Worm (Caenorhabditis elegans) whole organism, late embryonic: Measurements from ENCODE around the gene T05A7.6.

Source experiments
- C08G9.2 ChIP-seq: sonication (generic microtip); optimal IDR thresholded peaks from 2 replicates; lab custom pipeline; 2016; ENCODE audit warnings: mild to moderate bottlenecking, missing genetic modification characterization, moderate library complexity, missing compliant biosample characterization
- F13H6.1 ChIP-seq: sonication (generic microtip); optimal IDR thresholded peaks from 2 replicates; lab custom pipeline; 2016; ENCODE audit warnings: missing genetic modification characterization, missing compliant biosample characterization
- K02D7.2 ChIP-seq: sonication (generic microtip); optimal IDR thresholded peaks from 2 replicates; lab custom pipeline; 2017; ENCODE audit warnings: mild to moderate bottlenecking, missing genetic modification characterization, missing compliant biosample characterization
- K09A11.1 ChIP-seq: sonication (generic microtip); optimal IDR thresholded peaks from 2 replicates; lab custom pipeline; 2017; ENCODE audit warnings: antibody characterized with exemption, mild to moderate bottlenecking, missing genetic modification characterization, missing compliant biosample characterization; ENCODE audit not compliant: insufficient read depth
- ahr-1 ChIP-seq: sonication (generic microtip); optimal IDR thresholded peaks from 2 replicates; lab custom pipeline; 2016; ENCODE audit warnings: missing genetic modification characterization, missing compliant biosample characterization
- ceh-24 ChIP-seq: sonication (generic microtip); optimal IDR thresholded peaks from 2 replicates; lab custom pipeline; 2016; ENCODE audit warnings: mild to moderate bottlenecking, missing genetic modification characterization, missing compliant biosample characterization
- ceh-30 ChIP-seq: fragments of 150-350 bp; optimal IDR thresholded peaks from 2 replicates; lab custom pipeline; 2014; ENCODE audit warnings: missing biosample characterization, missing genetic modification characterization
- ceh-6 ChIP-seq: fragments of 200-800 bp; sonication (Bioruptor generic); optimal IDR thresholded peaks from 2 replicates; lab custom pipeline; 2018; ENCODE audit warnings: mild to moderate bottlenecking, missing genetic modification characterization, missing compliant biosample characterization
- ceh-9 ChIP-seq: sonication (generic microtip); optimal IDR thresholded peaks from 2 replicates; lab custom pipeline; 2016; ENCODE audit warnings: mild to moderate bottlenecking, missing genetic modification characterization, inconsistent platforms, missing compliant biosample characterization
- dmd-4 ChIP-seq: sonication (generic microtip); optimal IDR thresholded peaks from 2 replicates; lab custom pipeline; 2016; ENCODE audit warnings: borderline replicate concordance, missing genetic modification characterization, missing compliant biosample characterization
- elt-4 ChIP-seq: sonication (generic microtip); optimal IDR thresholded peaks from 2 replicates; lab custom pipeline; 2016; ENCODE audit warnings: missing genetic modification characterization, missing compliant biosample characterization
- ets-4 ChIP-seq: sonication (generic microtip); optimal IDR thresholded peaks from 2 replicates; lab custom pipeline; 2016; ENCODE audit warnings: missing genetic modification characterization, missing compliant biosample characterization
- eyg-1 ChIP-seq: sonication (generic microtip); optimal IDR thresholded peaks from 2 replicates; lab custom pipeline; 2016; ENCODE audit warnings: missing genotype, missing genetic modification characterization, missing compliant biosample characterization
- gmeb-2 ChIP-seq: sonication (generic microtip); optimal IDR thresholded peaks from 2 replicates; lab custom pipeline; 2016; ENCODE audit warnings: missing genetic modification characterization, inconsistent platforms, missing compliant biosample characterization
- hlh-6 ChIP-seq: sonication (generic microtip); optimal IDR thresholded peaks from 2 replicates; lab custom pipeline; 2016; ENCODE audit warnings: missing genotype, missing genetic modification characterization, missing compliant biosample characterization
- lim-6 ChIP-seq: sonication (generic microtip); optimal IDR thresholded peaks from 2 replicates; lab custom pipeline; 2016; ENCODE audit warnings: missing genetic modification characterization, missing compliant biosample characterization
- lin-11 ChIP-seq: fragments of 200-800 bp; sonication (Bioruptor generic); optimal IDR thresholded peaks from 2 replicates; lab custom pipeline; 2018; ENCODE audit warnings: mild to moderate bottlenecking, missing genetic modification characterization, missing compliant biosample characterization
- madf-2 ChIP-seq: sonication (generic microtip); optimal IDR thresholded peaks from 2 replicates; lab custom pipeline; 2017; ENCODE audit warnings: missing genetic modification characterization, missing compliant biosample characterization
- mec-3 ChIP-seq: sonication (generic microtip); optimal IDR thresholded peaks from 2 replicates; lab custom pipeline; 2016; ENCODE audit warnings: borderline replicate concordance, missing genetic modification characterization, missing compliant biosample characterization
- nfya-1 ChIP-seq: sonication (generic microtip); optimal IDR thresholded peaks from 2 replicates; lab custom pipeline; 2017; ENCODE audit warnings: missing genetic modification characterization, mild to moderate bottlenecking, missing compliant biosample characterization, antibody characterized with exemption, moderate library complexity
- nhr-11 ChIP-seq: fragments of 150-350 bp; optimal IDR thresholded peaks from 2 replicates; lab custom pipeline; 2014; ENCODE audit warnings: missing biosample characterization, missing genetic modification characterization
- nhr-232 ChIP-seq: sonication (generic microtip); optimal IDR thresholded peaks from 2 replicates; lab custom pipeline; 2016; ENCODE audit warnings: missing genetic modification characterization, missing compliant biosample characterization
- npax-4 ChIP-seq: sonication (generic microtip); optimal IDR thresholded peaks from 2 replicates; lab custom pipeline; 2016; ENCODE audit warnings: missing genetic modification characterization, missing compliant biosample characterization
- pag-3 ChIP-seq: sonication (generic microtip); optimal IDR thresholded peaks from 2 replicates; lab custom pipeline; 2016; ENCODE audit warnings: missing compliant biosample characterization, missing genetic modification characterization, borderline replicate concordance
- pat-9 ChIP-seq: fragments of 200-800 bp; sonication (Bioruptor generic); optimal IDR thresholded peaks from 2 replicates; lab custom pipeline; 2018; ENCODE audit warnings: mild to moderate bottlenecking, missing genetic modification characterization, moderate library complexity, missing compliant biosample characterization
- pax-1 ChIP-seq: fragments of 150-350 bp; optimal IDR thresholded peaks from 2 replicates; lab custom pipeline; 2014; ENCODE audit warnings: missing biosample characterization, missing genetic modification characterization
- pha-4 ChIP-seq: fragments of 150-350 bp; optimal IDR thresholded peaks from 2 replicates; lab custom pipeline; 2018; ENCODE audit warnings: missing biosample characterization, missing genetic modification reagents, missing genetic modification characterization
- pqm-1 ChIP-seq: sonication (generic microtip); optimal IDR thresholded peaks from 2 replicates; lab custom pipeline; 2016; ENCODE audit warnings: missing genetic modification characterization, missing compliant biosample characterization
- ref-2 ChIP-seq: sonication (generic microtip); optimal IDR thresholded peaks from 2 replicates; lab custom pipeline; 2016; ENCODE audit warnings: missing genetic modification characterization, missing compliant biosample characterization
- sdc-2 ChIP-seq: sonication (generic microtip); optimal IDR thresholded peaks from 2 replicates; lab custom pipeline; 2016; ENCODE audit warnings: missing genotype, missing genetic modification characterization, missing compliant biosample characterization
- sox-2 ChIP-seq: fragments of 200-800 bp; sonication (Bioruptor generic); IDR thresholded peaks from 2 replicates; pipeline ENCODE4 v1.3.6; 2022; ENCODE audit warnings: missing genetic modification reagents, missing genetic modification characterization, missing compliant biosample characterization
- syd-9 ChIP-seq: sonication (generic microtip); optimal IDR thresholded peaks from 2 replicates; lab custom pipeline; 2016; ENCODE audit warnings: mild to moderate bottlenecking, missing genetic modification characterization, moderate library complexity, missing compliant biosample characterization
- unc-3 ChIP-seq, 2 experiments: fragments of 200-800 bp in 1 of 2; sonication (Bioruptor generic) in 1 of 2; sonication (generic microtip) in 1 of 2; conservative IDR thresholded peaks in 1 of 2; optimal IDR thresholded peaks in 1 of 2; 2 replicates each; pipeline versions ENCODE4 v1.3.6 to Lab custom; 2016 to 2022; ENCODE audit warnings: missing compliant biosample characterization in 2 of 2, missing genetic modification characterization in 2 of 2, missing genetic modification reagents in 1 of 2
- unc-42 ChIP-seq: sonication (generic microtip); optimal IDR thresholded peaks from 2 replicates; lab custom pipeline; 2016; ENCODE audit warnings: missing genotype, missing genetic modification characterization, missing compliant biosample characterization
- unc-55 ChIP-seq: sonication (generic microtip); optimal IDR thresholded peaks from 2 replicates; lab custom pipeline; 2017; ENCODE audit warnings: missing biosample characterization, missing genetic modification reagents, missing genetic modification characterization
- ztf-16 ChIP-seq: sonication (generic microtip); optimal IDR thresholded peaks from 2 replicates; lab custom pipeline; 2017; ENCODE audit warnings: missing genetic modification characterization, missing compliant biosample characterization

Gene T05A7.6

ce11 chrII:4683693-4684092, 12.1 kb upstream of the T05A7.6 start, which contains the start of gene sre-40:
Gene sre-40 (minus strand): TSS chrII:4683793.
- TF ChIP-seq pag-3 (tag; lab: Kevin White, UChicago) (no peak), gmeb-2 (tag; lab: Kevin White, UChicago) (no peak), elt-4 (tag; lab: Kevin White, UChicago) (no peak), madf-2 (no peak), ceh-6 (GFP tag; lab: Kevin White, UChicago) (no peak), K02D7.2 (tag; lab: Kevin White, UChicago) (no peak), unc-3 (GFP tag; conservative IDR thresholded peaks at IDR 0.05; lab: Robert Waterston, UW) (no peak), unc-3 (tag; optimal IDR thresholded peaks at IDR 0.05; lab: Kevin White, UChicago) (no peak), ceh-30 (no peak), hlh-6 (tag; lab: Kevin White, UChicago) (no peak), sox-2 (no peak), pha-4 (tag; lab: Kevin White, UChicago) (no peak), ahr-1 (tag; lab: Kevin White, UChicago) (no peak), npax-4 (tag; lab: Kevin White, UChicago) (no peak), unc-42 (tag; lab: Kevin White, UChicago) (no peak), C08G9.2 (tag; lab: Kevin White, UChicago) (no peak), unc-55 (GFP tag; lab: Kevin White, UChicago) (no peak), sdc-2 (tag; lab: Kevin White, UChicago) (no peak), nfya-1 (no peak), pat-9 (tag; lab: Kevin White, UChicago) (no peak), nhr-11 (no peak)

- no peak for TF ChIP-seq K09A11.1 (tag; lab: Kevin White, UChicago)
- TF ChIP-seq K02D7.2 (tag; lab: Kevin White, UChicago), result no peak
- TF ChIP-seq lim-6 (tag; lab: Kevin White, UChicago), result no peak
- no peak for TF ChIP-seq pax-1 (tag; lab: Kevin White, UChicago)
- no peak for TF ChIP-seq F13H6.1 (tag; lab: Kevin White, UChicago)
- no peak for TF ChIP-seq lin-11 (tag; lab: Kevin White, UChicago)
- TF ChIP-seq nhr-232 (tag; lab: Kevin White, UChicago), result no peak
- TF ChIP-seq pqm-1 (tag; lab: Kevin White, UChicago), result no peak
- TF ChIP-seq syd-9 (tag; lab: Kevin White, UChicago), result no peak
- no peak for TF ChIP-seq ets-4 (tag; lab: Kevin White, UChicago)
Measured at ce11 chrII:4681391-4681790, 9.8 kb upstream of the T05A7.6 start, which contains the start of gene T05A7.7. Gene T05A7.7 (minus strand): TSS chrII:4681491.

ce11 chrII:4677916-4678315, 6.3 kb upstream of the T05A7.6 start, which contains the start of gene T05A7.1:
Gene T05A7.1 (plus strand): TSS chrII:4678216.
- TF ChIP-seq eyg-1 (tag; lab: Kevin White, UChicago) (no peak), pha-4 (tag; lab: Kevin White, UChicago) (no peak), ref-2 (tag; lab: Kevin White, UChicago) (no peak), ztf-16 (no peak), mec-3 (tag; lab: Kevin White, UChicago) (no peak), pag-3 (tag; lab: Kevin White, UChicago) (no peak), syd-9 (tag; lab: Kevin White, UChicago) (no peak), npax-4 (tag; lab: Kevin White, UChicago) (no peak), ceh-9 (tag; lab: Kevin White, UChicago) (no peak), nhr-11 (no peak), ceh-24 (no peak), dmd-4 (tag; lab: Kevin White, UChicago) (no peak), sox-2 (no peak), K02D7.2 (tag; lab: Kevin White, UChicago) (no peak)
